Comparison of ENCODE assay signal across 1 fruit fly cellular context in the genomic region with DNA sequence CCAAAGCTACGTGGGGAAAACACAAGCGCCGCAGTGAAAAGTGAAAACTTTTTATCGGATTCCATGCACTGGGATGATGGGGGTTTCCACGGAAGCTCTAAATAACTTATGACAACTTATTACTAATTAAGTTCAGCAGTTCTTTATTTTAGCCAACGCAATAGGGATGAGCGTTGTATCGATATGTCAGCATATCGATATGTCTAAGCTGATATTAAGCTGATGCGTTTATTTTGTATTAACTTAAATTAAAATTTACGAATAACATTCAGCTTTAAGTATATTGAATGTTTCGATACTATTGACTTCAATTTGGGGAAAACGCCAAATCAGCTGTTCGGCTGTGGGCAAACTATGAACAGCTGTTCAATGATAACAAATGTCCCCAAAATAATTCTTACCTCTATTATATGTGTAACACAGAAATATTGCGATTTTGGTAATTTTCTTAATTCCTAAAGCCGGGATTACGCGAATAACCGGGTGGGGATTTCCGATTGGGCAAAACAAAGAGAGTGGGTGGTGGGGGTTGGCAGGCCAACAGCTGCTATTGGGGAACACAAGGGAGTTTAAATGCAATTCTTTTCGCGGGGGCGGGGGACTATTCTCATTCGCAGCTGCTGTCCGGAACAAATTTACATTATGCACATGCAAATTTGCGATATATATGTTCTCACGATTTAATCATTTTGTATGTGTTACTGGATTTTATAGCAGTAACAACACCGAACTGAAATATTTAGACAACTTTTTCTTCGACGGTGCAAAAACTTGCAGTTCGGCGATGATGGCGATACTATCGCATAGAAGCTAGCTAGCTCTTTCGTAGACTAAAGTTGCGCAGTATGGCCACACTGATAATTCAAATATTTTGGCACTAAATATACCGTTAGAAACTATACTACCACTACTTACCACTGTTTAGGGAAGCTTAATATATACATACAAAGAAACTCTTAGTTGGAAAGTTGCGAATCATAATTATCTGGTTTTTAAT.
TF ChIP-seq lines count a peak whose summit lies in the region.

A gene (minus strand): TSS at position 733 of the 997 bp plus-strand sequence.

TF ChIP-seq in whole organism, embryonic, 481 proteins besides CTCF, POLR2A, EP300 and RAD21 (continued from another document):
- TF ChIP-seq CG1832 (GFP tag; optimal IDR thresholded peaks at IDR 0.05; lab: Kevin White, UChicago) (no peak), CG12104 (GFP tag; optimal IDR thresholded peaks at IDR 0.05; lab: Kevin White, UChicago) (no peak), Blimp-1 (GFP tag; optimal IDR thresholded peaks at IDR 0.05; lab: Kevin White, UChicago) (no peak), ato (GFP tag; IDR thresholded peaks at IDR 0.05; lab: Robert Waterston, UW; ENCODE audit: partially characterized antibody) (peak; percentile 62), MBD-R2 (GFP tag; IDR thresholded peaks at IDR 0.05; lab: Robert Waterston, UW) (peak; percentile 32; the same call in 1 of the 2 replicates), nom (GFP tag; optimal IDR thresholded peaks at IDR 0.05; lab: Kevin White, UChicago) (no peak), twi (tag; optimal IDR thresholded peaks at IDR 0.05; lab: Kevin White, UChicago) (no peak), CG7786 (GFP tag; optimal IDR thresholded peaks at IDR 0.05; lab: Kevin White, UChicago) (no peak), Dbx (GFP tag; IDR thresholded peaks at IDR 0.05; lab: Robert Waterston, UW) (no peak), CG17361 (GFP tag; IDR thresholded peaks at IDR 0.05; lab: Robert Waterston, UW) (no peak; the same call in 2 of the 3 replicates), wor (GFP tag; IDR thresholded peaks at IDR 0.05; lab: Robert Waterston, UW) (no peak), Dad (GFP tag; optimal IDR thresholded peaks at IDR 0.05; lab: Kevin White, UChicago) (no peak), Chrac-16 (GFP tag; optimal IDR thresholded peaks at IDR 0.05; lab: Kevin White, UChicago) (no peak), CG5180 (GFP tag; optimal IDR thresholded peaks at IDR 0.05; lab: Kevin White, UChicago) (no peak), klu (GFP tag; IDR thresholded peaks at IDR 0.05; lab: Robert Waterston, UW) (no peak), Meics (GFP tag; optimal IDR thresholded peaks at IDR 0.05; lab: Kevin White, UChicago) (no peak), CG6654 (GFP tag; optimal IDR thresholded peaks at IDR 0.05; lab: Kevin White, UChicago) (no peak), sr (GFP tag; IDR thresholded peaks at IDR 0.05; lab: Robert Waterston, UW) (no peak), CG8290 (GFP tag; optimal IDR thresholded peaks at IDR 0.05; lab: Kevin White, UChicago) (no peak), CG8290 (tag; optimal IDR thresholded peaks at IDR 0.05; lab: Kevin White, UChicago) (no peak), chif (GFP tag; optimal IDR thresholded peaks at IDR 0.05; lab: Kevin White, UChicago) (no peak), Neu2 (GFP tag; optimal IDR thresholded peaks at IDR 0.05; lab: Kevin White, UChicago; ENCODE audit: borderline replicate concordance) (no peak), Elba2 (GFP tag; optimal IDR thresholded peaks at IDR 0.05; lab: Kevin White, UChicago) (no peak), ac (GFP tag; optimal IDR thresholded peaks at IDR 0.05; lab: Kevin White, UChicago) (no peak), rib (GFP tag; IDR thresholded peaks at IDR 0.05; lab: Robert Waterston, UW) (no peak), Asciz (GFP tag; optimal IDR thresholded peaks at IDR 0.05; lab: Kevin White, UChicago) (no peak), corto (GFP tag; optimal IDR thresholded peaks at IDR 0.05; lab: Kevin White, UChicago) (no peak), Bdp1 (GFP tag; optimal IDR thresholded peaks at IDR 0.05; lab: Kevin White, UChicago) (no peak), Nf-YC (tag; optimal IDR thresholded peaks at IDR 0.05; lab: Kevin White, UChicago) (peak; percentile 90), CG32772 (GFP tag; IDR thresholded peaks at IDR 0.05; lab: Robert Waterston, UW) (no peak), Ssrp (tag; optimal IDR thresholded peaks at IDR 0.05; lab: Kevin White, UChicago) (no peak), ap (GFP tag; IDR thresholded peaks at IDR 0.05; lab: Robert Waterston, UW) (no peak), CG13624 (GFP tag; optimal IDR thresholded peaks at IDR 0.05; lab: Kevin White, UChicago) (no peak), sisA (GFP tag; IDR thresholded peaks at IDR 0.05; lab: Robert Waterston, UW) (no peak), CG6254 (GFP tag; optimal IDR thresholded peaks at IDR 0.05; lab: Kevin White, UChicago) (no peak), Sox100B (GFP tag; optimal IDR thresholded peaks at IDR 0.05; lab: Kevin White, UChicago) (no peak), bsh (GFP tag; optimal IDR thresholded peaks at IDR 0.05; lab: Kevin White, UChicago) (no peak), ash1 (GFP tag; optimal IDR thresholded peaks at IDR 0.05; lab: Kevin White, UChicago) (no peak), bowl (GFP tag; IDR thresholded peaks at IDR 0.05; lab: Robert Waterston, UW) (no peak), trem (tag; optimal IDR thresholded peaks at IDR 0.05; lab: Kevin White, UChicago) (peak; percentile 43), chm (GFP tag; IDR thresholded peaks at IDR 0.05; lab: Robert Waterston, UW) (no peak), CG2889 (GFP tag; IDR thresholded peaks at IDR 0.05; lab: Robert Waterston, UW) (no peak), Oaz (GFP tag; IDR thresholded peaks at IDR 0.05; lab: Robert Waterston, UW) (no peak), CG33213 (GFP tag; optimal IDR thresholded peaks at IDR 0.05; lab: Kevin White, UChicago) (peak; percentile 0), tin (GFP tag; optimal IDR thresholded peaks at IDR 0.05; lab: Kevin White, UChicago) (no peak), Bteb2 (GFP tag; optimal IDR thresholded peaks at IDR 0.05; lab: Kevin White, UChicago) (no peak), PHDP (tag; optimal IDR thresholded peaks at IDR 0.05; lab: Kevin White, UChicago) (no peak), CG4820 (GFP tag; optimal IDR thresholded peaks at IDR 0.05; lab: Kevin White, UChicago) (no peak), bcd (GFP tag; optimal IDR thresholded peaks at IDR 0.05; lab: Kevin White, UChicago) (no peak), Eip74EF (GFP tag; optimal IDR thresholded peaks at IDR 0.05; lab: Kevin White, UChicago) (no peak), crc (GFP tag; optimal IDR thresholded peaks at IDR 0.05; lab: Kevin White, UChicago) (no peak), kni (GFP tag; optimal IDR thresholded peaks at IDR 0.05; lab: Kevin White, UChicago) (no peak), Adf1 (GFP tag; IDR thresholded peaks at IDR 0.05; lab: Robert Waterston, UW) (no peak), onecut (GFP tag; IDR thresholded peaks at IDR 0.05; lab: Robert Waterston, UW) (no peak), CG12744 (GFP tag; optimal IDR thresholded peaks at IDR 0.05; lab: Kevin White, UChicago) (no peak), prd (optimal IDR thresholded peaks at IDR 0.05; lab: Kevin White, UChicago) (no peak), prd (GFP tag; IDR thresholded peaks at IDR 0.05; lab: Robert Waterston, UW) (no peak), CkIIα-i1 (GFP tag; IDR thresholded peaks at IDR 0.05; lab: Robert Waterston, UW) (no peak), CG3995 (GFP tag; optimal IDR thresholded peaks at IDR 0.05; lab: Kevin White, UChicago) (no peak), gro (GFP tag; optimal IDR thresholded peaks at IDR 0.05; lab: Kevin White, UChicago) (no peak), unpg (GFP tag; optimal IDR thresholded peaks at IDR 0.05; lab: Kevin White, UChicago) (no peak), CG4707 (GFP tag; optimal IDR thresholded peaks at IDR 0.05; lab: Kevin White, UChicago) (no peak), MTF-1 (GFP tag; optimal IDR thresholded peaks at IDR 0.05; lab: Kevin White, UChicago; ENCODE audit: borderline replicate concordance) (no peak), CG2678 (tag; optimal IDR thresholded peaks at IDR 0.05; lab: Kevin White, UChicago) (no peak), Dip3 (GFP tag; optimal IDR thresholded peaks at IDR 0.05; lab: Kevin White, UChicago) (no peak), ewg (GFP tag; optimal IDR thresholded peaks at IDR 0.05; lab: Kevin White, UChicago) (no peak), CG16863 (GFP tag; optimal IDR thresholded peaks at IDR 0.05; lab: Kevin White, UChicago) (no peak), CrebB (tag; optimal IDR thresholded peaks at IDR 0.05; lab: Kevin White, UChicago) (no peak), wek (GFP tag; optimal IDR thresholded peaks at IDR 0.05; lab: Kevin White, UChicago) (no peak), Optix (GFP tag; IDR thresholded peaks at IDR 0.05; lab: Robert Waterston, UW) (no peak), CG10274 (GFP tag; optimal IDR thresholded peaks at IDR 0.05; lab: Kevin White, UChicago) (no peak), CG14860 (GFP tag; IDR thresholded peaks at IDR 0.05; lab: Robert Waterston, UW; ENCODE audit: partially characterized antibody) (peak; percentile 79), phol (tag; optimal IDR thresholded peaks at IDR 0.05; lab: Kevin White, UChicago) (peak; percentile 23), CG30403 (GFP tag; optimal IDR thresholded peaks at IDR 0.05; lab: Kevin White, UChicago) (no peak), TFAM (GFP tag; optimal IDR thresholded peaks at IDR 0.05; lab: Kevin White, UChicago) (no peak), slou (GFP tag; optimal IDR thresholded peaks at IDR 0.05; lab: Kevin White, UChicago) (no peak), CG7963 (GFP tag; IDR thresholded peaks at IDR 0.05; lab: Robert Waterston, UW; ENCODE audit: partially characterized antibody) (peak; percentile 87), tna (GFP tag; IDR thresholded peaks at IDR 0.05; lab: Robert Waterston, UW; ENCODE audit: partially characterized antibody) (peak; percentile 80), CG7372 (GFP tag; IDR thresholded peaks at IDR 0.05; lab: Robert Waterston, UW) (no peak), Doc3 (GFP tag; IDR thresholded peaks at IDR 0.05; lab: Robert Waterston, UW; ENCODE audit: partially characterized antibody) (peak; percentile 66), zen2 (GFP tag; IDR thresholded peaks at IDR 0.05; lab: Robert Waterston, UW; ENCODE audit: partially characterized antibody) (peak; percentile 82), CG14014 (GFP tag; IDR thresholded peaks at IDR 0.05; lab: Robert Waterston, UW) (no peak), CHES-1-like (GFP tag; optimal IDR thresholded peaks at IDR 0.05; lab: Kevin White, UChicago) (no peak), CG18011 (GFP tag; optimal IDR thresholded peaks at IDR 0.05; lab: Kevin White, UChicago) (no peak), CG9876 (GFP tag; optimal IDR thresholded peaks at IDR 0.05; lab: Kevin White, UChicago) (no peak)
